Fruit fly (Drosophila melanogaster) whole organism, adult: ENCODE data around the gene CG4631.

Experiments
- CG1620 ChIP-seq: fragments of 200-800 bp; sonication (Bioruptor generic); optimal IDR thresholded peaks from 2 replicates; lab custom pipeline; 2016; ENCODE audit warnings: missing biosample characterization, missing genetic modification characterization
- CG7045 ChIP-seq: fragments of 200-800 bp; sonication (Bioruptor generic); optimal IDR thresholded peaks from 2 replicates; lab custom pipeline; 2017; ENCODE audit warnings: missing biosample characterization, mild to moderate bottlenecking, missing genetic modification characterization
- Crg-1 ChIP-seq: fragments of 200-800 bp; sonication (Bioruptor generic); optimal IDR thresholded peaks from 2 replicates; lab custom pipeline; 2016; ENCODE audit warnings: missing biosample characterization, missing genetic modification characterization
- Mnt ChIP-seq: fragments of 200-800 bp; sonication (Bioruptor generic); optimal IDR thresholded peaks from 2 replicates; lab custom pipeline; 2016; ENCODE audit warnings: missing biosample characterization, mild to moderate bottlenecking, missing genetic modification characterization
- kay ChIP-seq: fragments of 200-800 bp; sonication (Bioruptor generic); peaks from one replicate; lab custom pipeline; 2016; ENCODE audit warnings: missing biosample characterization, missing genetic modification characterization, borderline replicate concordance
- pad ChIP-seq: fragments of 200-800 bp; sonication (Bioruptor generic); optimal IDR thresholded peaks from 3 replicates; lab custom pipeline; 2017; ENCODE audit warnings: missing biosample characterization, missing genetic modification characterization, mild to moderate bottlenecking, moderate library complexity, missing genetic modification reagents

DNA sequence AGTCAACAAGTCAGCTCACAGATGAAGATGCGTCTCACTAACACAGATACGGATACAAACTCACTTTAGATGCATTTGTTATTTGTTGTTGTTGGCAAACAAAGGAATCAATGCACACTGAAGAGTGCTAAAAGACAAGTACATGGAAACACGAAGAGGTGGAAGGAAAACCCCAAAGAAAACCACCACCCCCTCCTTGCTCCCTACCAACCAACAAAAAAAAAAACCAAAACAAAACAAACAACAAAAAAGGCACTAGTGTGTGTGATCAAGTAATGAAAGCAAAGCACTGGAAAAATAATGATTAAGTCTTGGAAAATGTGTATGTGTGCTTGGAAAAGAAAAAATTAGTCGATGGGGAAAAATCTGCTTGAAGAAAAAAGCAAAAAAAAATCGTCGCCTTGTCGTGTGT is 18.5 kb upstream of the CG4631 start:
- no peak for TF ChIP-seq CG1620 (GFP tag; lab: Kevin White, UChicago)
- no peak for TF ChIP-seq pad (GFP tag; lab: Kevin White, UChicago)
- TF ChIP-seq kay (GFP tag; lab: Kevin White, UChicago), result no peak
- no peak for TF ChIP-seq Mnt (GFP tag; lab: Kevin White, UChicago)
- TF ChIP-seq CG7045 (GFP tag; lab: Kevin White, UChicago), result no peak
- TF ChIP-seq Crg-1 (GFP tag; lab: Kevin White, UChicago), result no peak
